Worm (Caenorhabditis elegans): Measurements from ENCODE around the gene glc-4.
A peak's percentile ranks its signal among the peaks of the same experiment; 100 is the strongest.

Gene glc-4

ce11 chrII:7166768-7167167, 8.0 kb downstream of the glc-4 start:
- peak; percentile 76 for TF ChIP-seq nhr-80 (tag; optimal IDR thresholded peaks at IDR 0.05)
- TF ChIP-seq let-607 (tag; optimal IDR thresholded peaks at IDR 0.05): peak in 1 of 2 experiments; percentile 3
- no peak for TF ChIP-seq nhr-120 (GFP tag; IDR thresholded peaks at IDR 0.05)

- TF ChIP-seq B0035.1 (tag; optimal IDR thresholded peaks at IDR 0.05) (no peak), efl-1 (GFP tag; optimal IDR thresholded peaks at IDR 0.05) (no peak)
Observed at ce11 chrII:7165749-7166148, 9.0 kb downstream of the glc-4 start, which contains the start of gene mfsd-13.2. TSS of gene mfsd-13.2 (minus strand) at chrII:7165849.

- no peak for TF ChIP-seq die-1 (tag; optimal IDR thresholded peaks at IDR 0.05)
- TF ChIP-seq madf-3 (GFP tag; IDR thresholded peaks at IDR 0.05): no peak
- no peak for TF ChIP-seq F33H1.4 (GFP tag; IDR thresholded peaks at IDR 0.05)
- TF ChIP-seq sptf-2 (GFP tag; optimal IDR thresholded peaks at IDR 0.05): no peak
- TF ChIP-seq aptf-3 (GFP tag; IDR thresholded peaks at IDR 0.05): no peak
- TF ChIP-seq madf-6 (GFP tag; IDR thresholded peaks at IDR 0.05): no peak
- no peak for TF ChIP-seq attf-3 (GFP tag; conservative IDR thresholded peaks at IDR 0.05)
- no peak for TF ChIP-seq snpc-1.3 (tag; optimal IDR thresholded peaks at IDR 0.05; ENCODE audit: insufficient read depth)
- no peak for TF ChIP-seq F22D6.2 (tag; optimal IDR thresholded peaks at IDR 0.05)
- TF ChIP-seq dpl-1 (GFP tag; optimal IDR thresholded peaks at IDR 0.05): no peak
- TF ChIP-seq mxl-1 (tag; optimal IDR thresholded peaks at IDR 0.05): no peak
- no peak for TF ChIP-seq ets-4 (GFP tag; optimal IDR thresholded peaks at IDR 0.05)
- TF ChIP-seq sea-2 (GFP tag; IDR thresholded peaks at IDR 0.05): no peak
- TF ChIP-seq C17E4.6 (GFP tag; IDR thresholded peaks at IDR 0.05): no peak
- no peak for TF ChIP-seq Y53G8AR.9 (GFP tag; conservative IDR thresholded peaks at IDR 0.05)
- no peak for TF ChIP-seq B0336.3 (GFP tag; IDR thresholded peaks at IDR 0.05)
- TF ChIP-seq sdz-38 (tag; optimal IDR thresholded peaks at IDR 0.05): no peak
- no peak for TF ChIP-seq pbrm-1 (GFP tag; IDR thresholded peaks at IDR 0.05)
- no peak for TF ChIP-seq unc-130 (GFP tag; optimal IDR thresholded peaks at IDR 0.05)
- TF ChIP-seq snpc-4 (GFP tag; optimal IDR thresholded peaks at IDR 0.05): no peak
- no peak for TF ChIP-seq snpc-4 (tag; optimal IDR thresholded peaks at IDR 0.05)
Observed at ce11 chrII:7161512-7161911, 13.2 kb downstream of the glc-4 start, which contains the start of gene C27H5.12. TSS of gene C27H5.12 (minus strand) at chrII:7161612.

ce11 chrII:7157415-7157814, 17.3 kb downstream of the glc-4 start:
- TF ChIP-seq attf-5 (GFP tag; optimal IDR thresholded peaks at IDR 0.05) (peak; percentile 9), unc-62 (GFP tag; optimal IDR thresholded peaks at IDR 0.05) (peak; percentile 38), ets-4 (GFP tag; optimal IDR thresholded peaks at IDR 0.05) (peak; percentile 10), ccch-3 (GFP tag; optimal IDR thresholded peaks at IDR 0.05) (no peak), nhr-90 (tag; optimal IDR thresholded peaks at IDR 0.05) (no peak), unc-130 (GFP tag; optimal IDR thresholded peaks at IDR 0.05) (no peak), aptf-2 (GFP tag; conservative IDR thresholded peaks at IDR 0.05) (no peak), hsf-1 (GFP tag; IDR thresholded peaks at IDR 0.05) (no peak), ceh-79 (tag; optimal IDR thresholded peaks at IDR 0.05) (no peak), atf-7 (tag; optimal IDR thresholded peaks at IDR 0.05) (peak; percentile 14), K12H6.12 (tag; optimal IDR thresholded peaks at IDR 0.05) (no peak), ceh-100 (GFP tag; IDR thresholded peaks at IDR 0.05) (no peak), nhr-80 (tag; optimal IDR thresholded peaks at IDR 0.05) (peak; percentile 79)

All from whole organism, young adult.